Worm (Caenorhabditis elegans) whole organism, midembryonic: Measurements from ENCODE around the gene C44B7.5.

ENCODE experiments used
- cog-1 ChIP-seq: sonication (generic microtip); optimal IDR thresholded peaks from 2 replicates; lab custom pipeline; 2016; ENCODE audit warnings: missing genetic modification characterization, missing compliant biosample characterization
- flt-1 ChIP-seq: fragments of 200-800 bp; sonication (Bioruptor generic); IDR thresholded peaks from 2 replicates; pipeline ENCODE4 v1.3.6; 2022; ENCODE audit warnings: missing genetic modification characterization, missing compliant biosample characterization
- tab-1 ChIP-seq: fragments of 200-800 bp; sonication (Bioruptor generic); IDR thresholded peaks from 2 replicates; pipeline ENCODE4 v1.3.6; 2022; ENCODE audit warnings: missing genetic modification characterization, missing compliant biosample characterization
- ztf-23 ChIP-seq: fragments of 200-800 bp; sonication (Bioruptor generic); IDR thresholded peaks from 2 replicates; pipeline ENCODE4 v1.3.6; 2022; ENCODE audit warnings: missing genetic modification reagents, missing genetic modification characterization, missing compliant biosample characterization
- ztf-29 ChIP-seq: fragments of 200-800 bp; sonication (Bioruptor generic); IDR thresholded peaks from 2 replicates; pipeline ENCODE4 v1.3.6; 2022; ENCODE audit warnings: missing genetic modification reagents, missing genetic modification characterization, missing compliant biosample characterization

DNA sequence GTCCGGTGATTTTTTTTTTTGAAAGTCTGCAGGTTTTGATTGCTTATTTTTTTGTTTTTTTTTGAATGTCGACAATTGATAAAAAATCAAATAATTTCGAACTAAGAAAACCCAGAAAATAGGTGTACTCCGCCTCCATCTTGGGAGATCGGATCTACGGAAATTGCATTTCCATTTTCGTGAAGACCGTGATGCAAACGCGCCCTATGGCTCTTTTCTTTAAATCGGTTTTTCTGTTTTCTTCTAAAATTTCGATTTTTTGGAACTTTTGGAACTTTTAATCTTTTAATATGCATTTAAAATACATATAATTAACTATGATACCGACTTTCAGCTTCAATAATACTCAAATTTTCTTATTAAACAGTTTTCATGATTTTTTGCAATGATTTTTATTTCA, 30.4 kb downstream of the C44B7.5 start:
- no peak for TF ChIP-seq tab-1 (GFP tag; lab: Robert Waterston, UW)
- TF ChIP-seq ztf-23 (GFP tag; lab: Robert Waterston, UW) = no peak
- TF ChIP-seq ztf-29 (GFP tag; lab: Robert Waterston, UW) = no peak
- no peak for TF ChIP-seq cog-1 (tag; lab: Kevin White, UChicago)
- TF ChIP-seq flt-1 (GFP tag; lab: Robert Waterston, UW) = no peak
